Fruit fly (Drosophila melanogaster) whole organism, embryonic: ENCODE results near the gene sesB.
A peak's percentile ranks its signal among the peaks of the same experiment; 100 is the strongest.

Experiments used
- Abd-B ChIP-seq: fragments of 200-800 bp; sonication (Bioruptor generic); optimal IDR thresholded peaks from 2 replicates; lab custom pipeline; 2018; ENCODE audit warnings: missing biosample characterization, mild to moderate bottlenecking, missing genetic modification characterization, moderate library complexity
- Ada2b ChIP-seq: fragments of 200-800 bp; sonication (Bioruptor generic); IDR thresholded peaks from 2 replicates; pipeline ENCODE4 v1.3.6; 2022; ENCODE audit warnings: missing biosample characterization, missing genetic modification characterization
- Atf3 ChIP-seq: fragments of 200-800 bp; sonication (Bioruptor generic); optimal IDR thresholded peaks from 3 replicates; lab custom pipeline; 2016; ENCODE audit warnings: missing biosample characterization, missing genetic modification characterization
- CG12071 ChIP-seq: fragments of 200-800 bp; sonication (Bioruptor generic); optimal IDR thresholded peaks from 3 replicates; lab custom pipeline; 2018; ENCODE audit warnings: missing biosample characterization, mild to moderate bottlenecking, missing genetic modification characterization
- CG12155 ChIP-seq: fragments of 200-800 bp; sonication (Bioruptor generic); optimal IDR thresholded peaks from 3 replicates; lab custom pipeline; 2016; ENCODE audit warnings: missing biosample characterization, missing genetic modification characterization
- CG12659 ChIP-seq: fragments of 200-800 bp; sonication (Bioruptor generic); optimal IDR thresholded peaks from 3 replicates; lab custom pipeline; 2017; ENCODE audit warnings: mild to moderate bottlenecking, missing biosample characterization, missing genetic modification reagents, missing genetic modification characterization
- CG14014 ChIP-seq: fragments of 200-800 bp; sonication (Bioruptor generic); IDR thresholded peaks from 2 replicates; pipeline ENCODE4 v1.3.6; 2022; ENCODE audit warnings: missing biosample characterization, missing genetic modification characterization
- CG14710 ChIP-seq: fragments of 200-800 bp; sonication (Bioruptor generic); optimal IDR thresholded peaks from 3 replicates; lab custom pipeline; 2019; ENCODE audit warnings: missing biosample characterization, mild to moderate bottlenecking, missing genetic modification characterization, moderate library complexity
- CG15479 ChIP-seq: fragments of 200-800 bp; sonication (Bioruptor generic); optimal IDR thresholded peaks from 3 replicates; lab custom pipeline; 2019; ENCODE audit warnings: missing biosample characterization, mild to moderate bottlenecking, missing genetic modification characterization, moderate library complexity
- CG2678 ChIP-seq: fragments of 200-800 bp; sonication (Bioruptor generic); optimal IDR thresholded peaks from 3 replicates; lab custom pipeline; 2019; ENCODE audit warnings: missing biosample characterization, mild to moderate bottlenecking, missing genetic modification characterization, moderate library complexity
- CG33213 ChIP-seq: fragments of 200-800 bp; sonication (Bioruptor generic); optimal IDR thresholded peaks from 3 replicates; lab custom pipeline; 2016; ENCODE audit warnings: missing biosample characterization, missing genetic modification characterization
- CG34376 ChIP-seq: fragments of 200-800 bp; sonication (Bioruptor generic); optimal IDR thresholded peaks from 2 replicates; lab custom pipeline; 2018; ENCODE audit warnings: missing biosample characterization, mild to moderate bottlenecking, missing genetic modification characterization
- CG7271 ChIP-seq: fragments of 200-800 bp; sonication (Bioruptor generic); optimal IDR thresholded peaks from 2 replicates; lab custom pipeline; 2018; ENCODE audit warnings: missing biosample characterization, mild to moderate bottlenecking, missing genetic modification characterization, moderate library complexity
- CG9876 ChIP-seq: fragments of 200-800 bp; sonication (Bioruptor generic); optimal IDR thresholded peaks from 2 replicates; lab custom pipeline; 2016; ENCODE audit warnings: missing biosample characterization, missing genetic modification characterization
- Camta ChIP-seq: fragments of 200-800 bp; sonication (Bioruptor generic); optimal IDR thresholded peaks from 2 replicates; lab custom pipeline; 2016; ENCODE audit warnings: missing biosample characterization, missing genetic modification characterization
- Eip74EF ChIP-seq, 2 experiments: fragments of 200-800 bp in 1 of 2; fragments of >200 bp in 1 of 2; sonication (Bioruptor generic) in 1 of 2; optimal IDR thresholded peaks; 2 replicates each; lab custom pipeline; 2017 to 2019; ENCODE audit warnings: missing biosample characterization in 2 of 2, missing genetic modification characterization in 2 of 2, mild to moderate bottlenecking in 1 of 2, moderate library complexity in 1 of 2
- Elba2 ChIP-seq: fragments of 200-800 bp; sonication (Bioruptor generic); optimal IDR thresholded peaks from 3 replicates; lab custom pipeline; 2016; ENCODE audit warnings: missing biosample characterization, missing genetic modification characterization
- Ets65A ChIP-seq: fragments of 200-800 bp; sonication (Bioruptor generic); peaks from one replicate; lab custom pipeline; 2016; ENCODE audit warnings: missing biosample characterization, missing genetic modification characterization
- Kr ChIP-seq: fragments of 200-800 bp; sonication (Bioruptor generic); optimal IDR thresholded peaks from 2 replicates; lab custom pipeline; 2017; ENCODE audit warnings: missing biosample characterization, mild to moderate bottlenecking, missing genetic modification characterization
- Opbp ChIP-seq: fragments of 200-800 bp; sonication (Bioruptor generic); IDR thresholded peaks from 3 replicates; pipeline ENCODE4 v1.3.6; 2022; ENCODE audit warnings: missing biosample characterization, missing genetic modification characterization; ENCODE audit not compliant: partially characterized antibody
- Side ChIP-seq: fragments of 200-800 bp; sonication (Bioruptor generic); optimal IDR thresholded peaks from 2 replicates; lab custom pipeline; 2016; ENCODE audit warnings: missing biosample characterization, missing genetic modification characterization
- Sin3A ChIP-seq: fragments of >200 bp; optimal IDR thresholded peaks from 2 replicates; lab custom pipeline; 2018
- Spps ChIP-seq: fragments of 200-800 bp; sonication (Bioruptor generic); optimal IDR thresholded peaks from 2 replicates; lab custom pipeline; 2018; ENCODE audit warnings: missing biosample characterization, mild to moderate bottlenecking, missing genetic modification characterization
- TFAM ChIP-seq: fragments of 200-800 bp; sonication (Bioruptor generic); optimal IDR thresholded peaks from 2 replicates; lab custom pipeline; 2017; ENCODE audit warnings: missing biosample characterization, missing genetic modification characterization, inconsistent platforms
- ab ChIP-seq: fragments of 200-800 bp; sonication (Bioruptor generic); optimal IDR thresholded peaks from 2 replicates; lab custom pipeline; 2016; ENCODE audit warnings: missing biosample characterization, missing genetic modification characterization
- abd-A ChIP-seq: fragments of 200-800 bp; sonication (Bioruptor generic); optimal IDR thresholded peaks from 3 replicates; lab custom pipeline; 2019; ENCODE audit warnings: missing biosample characterization, mild to moderate bottlenecking, missing genetic modification characterization, moderate library complexity
- ac ChIP-seq: fragments of 200-800 bp; sonication (Bioruptor generic); optimal IDR thresholded peaks from 3 replicates; lab custom pipeline; 2017; ENCODE audit warnings: missing biosample characterization, mild to moderate bottlenecking, missing genetic modification characterization
- aop ChIP-seq: fragments of 200-800 bp; sonication (Bioruptor generic); IDR thresholded peaks from 2 replicates; pipeline ENCODE4 v1.3.6; 2022; ENCODE audit warnings: missing biosample characterization, missing genetic modification characterization
- br ChIP-seq: fragments of >200 bp; optimal IDR thresholded peaks from 2 replicates; lab custom pipeline; 2017
- bsh ChIP-seq, 2 experiments: fragments of 200-800 bp; sonication (Bioruptor generic); optimal IDR thresholded peaks; 2 replicates each; lab custom pipeline; 2017 to 2018; ENCODE audit warnings: mild to moderate bottlenecking in 2 of 2, missing biosample characterization in 2 of 2, missing genetic modification characterization in 2 of 2, moderate library complexity in 1 of 2
- cato ChIP-seq: fragments of 200-800 bp; sonication (Bioruptor generic); optimal IDR thresholded peaks from 2 replicates; lab custom pipeline; 2016; ENCODE audit warnings: missing biosample characterization, missing genetic modification characterization, borderline replicate concordance
- dan ChIP-seq: fragments of 200-800 bp; sonication (Bioruptor generic); IDR thresholded peaks from 2 replicates; pipeline ENCODE4 v1.3.6; 2022; ENCODE audit warnings: missing biosample characterization, missing genetic modification characterization
- disco-r ChIP-seq: fragments of 200-800 bp; sonication (Bioruptor generic); optimal IDR thresholded peaks from 2 replicates; lab custom pipeline; 2016; ENCODE audit warnings: missing biosample characterization, missing genetic modification characterization
- dm ChIP-seq: fragments of 200-800 bp; sonication (Bioruptor generic); optimal IDR thresholded peaks from 3 replicates; lab custom pipeline; 2016; ENCODE audit warnings: missing biosample characterization, missing genetic modification characterization
- emc ChIP-seq: fragments of 200-800 bp; sonication (Bioruptor generic); optimal IDR thresholded peaks from 2 replicates; lab custom pipeline; 2016; ENCODE audit warnings: missing biosample characterization, missing genetic modification characterization
- ems ChIP-seq: fragments of 200-800 bp; sonication (Bioruptor generic); optimal IDR thresholded peaks from 3 replicates; lab custom pipeline; 2016; ENCODE audit warnings: missing biosample characterization, missing genetic modification characterization
- fd64A ChIP-seq: fragments of 200-800 bp; sonication (Bioruptor generic); optimal IDR thresholded peaks from 3 replicates; lab custom pipeline; 2018; ENCODE audit warnings: missing biosample characterization, mild to moderate bottlenecking, missing genetic modification characterization
- fd96Cb ChIP-seq: fragments of 200-800 bp; sonication (Bioruptor generic); optimal IDR thresholded peaks from 2 replicates; lab custom pipeline; 2018; ENCODE audit warnings: missing biosample characterization, mild to moderate bottlenecking, missing genetic modification characterization, moderate library complexity
- fu2 ChIP-seq: fragments of 200-800 bp; sonication (Bioruptor generic); optimal IDR thresholded peaks from 2 replicates; lab custom pipeline; 2016; ENCODE audit warnings: missing biosample characterization, missing genetic modification characterization
- gce ChIP-seq: fragments of 200-800 bp; sonication (Bioruptor generic); IDR thresholded peaks from 3 replicates; pipeline ENCODE4 v1.3.6; 2022; ENCODE audit warnings: missing biosample characterization, missing genetic modification characterization
- gro ChIP-seq: fragments of 200-800 bp; sonication (Bioruptor generic); optimal IDR thresholded peaks from 2 replicates; lab custom pipeline; 2016; ENCODE audit warnings: missing biosample characterization, missing genetic modification characterization
- insv ChIP-seq, 2 experiments: fragments of 200-800 bp; sonication (Bioruptor generic); optimal IDR thresholded peaks; 3 replicates each; lab custom pipeline; 2016 to 2018; ENCODE audit warnings: missing biosample characterization in 2 of 2, missing genetic modification characterization in 2 of 2
- pros ChIP-seq: fragments of 200-800 bp; sonication (Bioruptor generic); optimal IDR thresholded peaks from 3 replicates; lab custom pipeline; 2019; ENCODE audit warnings: missing biosample characterization, mild to moderate bottlenecking, missing genetic modification characterization, moderate library complexity
- ranshi ChIP-seq: fragments of 200-800 bp; sonication (Bioruptor generic); IDR thresholded peaks from 2 replicates; pipeline ENCODE4 v1.3.6; 2022; ENCODE audit warnings: missing biosample characterization, missing genetic modification characterization
- schlank ChIP-seq: fragments of 200-800 bp; sonication (Bioruptor generic); optimal IDR thresholded peaks from 2 replicates; lab custom pipeline; 2018; ENCODE audit warnings: missing biosample characterization, mild to moderate bottlenecking, missing genetic modification characterization
- sna ChIP-seq: fragments of 200-800 bp; sonication (Bioruptor generic); IDR thresholded peaks from 2 replicates; pipeline ENCODE4 v1.3.6; 2022; ENCODE audit warnings: missing biosample characterization, missing genetic modification characterization; ENCODE audit not compliant: partially characterized antibody
- stc ChIP-seq: fragments of 200-800 bp; sonication (Bioruptor generic); IDR thresholded peaks from 2 replicates; pipeline ENCODE4 v1.3.6; 2022; ENCODE audit warnings: missing biosample characterization, missing genetic modification characterization
- tna ChIP-seq: fragments of 200-800 bp; sonication (Bioruptor generic); IDR thresholded peaks from 2 replicates; pipeline ENCODE4 v1.3.6; 2022; ENCODE audit warnings: missing biosample characterization, missing genetic modification characterization; ENCODE audit not compliant: partially characterized antibody
- twi ChIP-seq: fragments of 200-800 bp; optimal IDR thresholded peaks from 2 replicates; lab custom pipeline; 2019; ENCODE audit warnings: missing biosample characterization, mild to moderate bottlenecking, missing genetic modification characterization, moderate library complexity
- vvl ChIP-seq: fragments of 200-800 bp; sonication (Bioruptor generic); IDR thresholded peaks from 2 replicates; pipeline ENCODE4 v1.3.6; 2022; ENCODE audit warnings: missing biosample characterization, missing genetic modification characterization

sesB gene

dm6 chrX:10768043-10768674, 18.6 kb downstream of the sesB start, which contains the start of the genes Atg8a and BTBD9 (continued):
- TF ChIP-seq cato (GFP tag; lab: Kevin White, UChicago): no peak
- no peak for TF ChIP-seq CG7271 (tag; lab: Kevin White, UChicago)
- peak; percentile 10 for TF ChIP-seq gro (GFP tag; lab: Kevin White, UChicago)
- peak; percentile 56 for TF ChIP-seq tna (GFP tag; lab: Robert Waterston, UW)
- TF ChIP-seq ranshi (GFP tag; lab: Robert Waterston, UW): no peak
- no peak for TF ChIP-seq abd-A
- no peak for TF ChIP-seq ac (GFP tag; lab: Kevin White, UChicago)
- peak; percentile 65 for TF ChIP-seq Opbp (GFP tag; lab: Robert Waterston, UW)
- TF ChIP-seq pros (GFP tag; lab: Kevin White, UChicago): no peak
- no peak for TF ChIP-seq dan (GFP tag; lab: Robert Waterston, UW)
- TF ChIP-seq stc (GFP tag; lab: Robert Waterston, UW): no peak
- TF ChIP-seq fd64A (GFP tag; lab: Kevin White, UChicago): no peak
- no peak for TF ChIP-seq twi (tag; lab: Kevin White, UChicago)
- TF ChIP-seq CG12155 (GFP tag; lab: Kevin White, UChicago): peak; percentile 49
- TF ChIP-seq fd96Cb (tag; lab: Kevin White, UChicago): no peak
- TF ChIP-seq TFAM (GFP tag; lab: Kevin White, UChicago): no peak
- TF ChIP-seq Atf3 (GFP tag; lab: Kevin White, UChicago): peak; percentile 36
- TF ChIP-seq aop (GFP tag; lab: Robert Waterston, UW): no peak
- TF ChIP-seq emc: peak; percentile 25
- peak; percentile 42 for TF ChIP-seq fu2 (GFP tag; lab: Kevin White, UChicago)
- peak; percentile 17 for TF ChIP-seq ems
- peak; percentile 97 for TF ChIP-seq Sin3A (lab: Kevin White, UChicago)
- TF ChIP-seq CG2678 (tag; lab: Kevin White, UChicago): no peak
- TF ChIP-seq ab (GFP tag; lab: Kevin White, UChicago): no peak
- peak; percentile 3 for TF ChIP-seq Spps
- TF ChIP-seq disco-r (GFP tag; lab: Kevin White, UChicago): peak; percentile 22
- no peak for TF ChIP-seq Kr
- TF ChIP-seq br (lab: Kevin White, UChicago): no peak
- TF ChIP-seq sna: peak; percentile 71
- TF ChIP-seq CG9876 (GFP tag; lab: Kevin White, UChicago): peak; percentile 42
- peak in 1 of 2 experiments; percentile 58 for TF ChIP-seq insv (GFP tag; optimal IDR thresholded peaks at IDR 0.05; lab: Kevin White, UChicago)
- TF ChIP-seq Eip74EF (GFP tag; optimal IDR thresholded peaks at IDR 0.05; lab: Kevin White, UChicago): no peak
- peak; percentile 49 for TF ChIP-seq dm (GFP tag; lab: Kevin White, UChicago)
- no peak for TF ChIP-seq bsh (GFP tag; optimal IDR thresholded peaks at IDR 0.05; lab: Kevin White, UChicago)
- TF ChIP-seq vvl (GFP tag; lab: Robert Waterston, UW): no peak; the same call in 1 of the 2 replicates
- TF ChIP-seq Abd-B (GFP tag; lab: Kevin White, UChicago): peak; percentile 10
- no peak for TF ChIP-seq schlank (tag; lab: Kevin White, UChicago)
- peak; percentile 93 for TF ChIP-seq CG12659 (GFP tag; lab: Kevin White, UChicago)
- TF ChIP-seq CG15479: no peak
- TF ChIP-seq CG34376 (GFP tag; lab: Kevin White, UChicago): no peak
- no peak for TF ChIP-seq Ada2b (GFP tag; lab: Robert Waterston, UW)
- TF ChIP-seq gce (GFP tag; lab: Robert Waterston, UW): no peak; the same call in 2 of the 3 replicates
- TF ChIP-seq CG12071 (GFP tag; lab: Kevin White, UChicago): no peak
- TF ChIP-seq CG14710 (tag; lab: Kevin White, UChicago): peak; percentile 83
- TF ChIP-seq Elba2: peak; percentile 37
- no peak for TF ChIP-seq CG14014
- TF ChIP-seq Side (GFP tag; lab: Kevin White, UChicago): peak; percentile 17
- TF ChIP-seq Camta: no peak
- peak; percentile 92 for TF ChIP-seq Ets65A (GFP tag; lab: Kevin White, UChicago)
- TF ChIP-seq CG33213 (GFP tag; lab: Kevin White, UChicago): peak; percentile 99
